Fruit fly (Drosophila melanogaster): ENCODE results near the gene CG34129.

CG34129 gene

dm6 chr3R:26238945-26239344 is 47.9 kb upstream of the CG34129 start (continued):
- no peak for TF ChIP-seq CG6689 (GFP tag; IDR thresholded peaks at IDR 0.05)
- TF ChIP-seq ab (GFP tag; optimal IDR thresholded peaks at IDR 0.05), result no peak
- TF ChIP-seq luna (GFP tag; optimal IDR thresholded peaks at IDR 0.05), result no peak
- peak; percentile 74 for TF ChIP-seq schlank (tag; optimal IDR thresholded peaks at IDR 0.05)
- no peak for TF ChIP-seq sens-2 (GFP tag; IDR thresholded peaks at IDR 0.05)
- TF ChIP-seq CG15696 (tag; optimal IDR thresholded peaks at IDR 0.05), result no peak
- TF ChIP-seq CG4404 (GFP tag; IDR thresholded peaks at IDR 0.05), result no peak
- TF ChIP-seq CG14965 (GFP tag; optimal IDR thresholded peaks at IDR 0.05; ENCODE audit: borderline replicate concordance), result no peak
- peak; percentile 84 for TF ChIP-seq caup (GFP tag; optimal IDR thresholded peaks at IDR 0.05; ENCODE audit: severe bottlenecking)
- no peak for TF ChIP-seq zen (tag; optimal IDR thresholded peaks at IDR 0.05)
- TF ChIP-seq trh (GFP tag; optimal IDR thresholded peaks at IDR 0.05), result peak; percentile 17
- TF ChIP-seq croc (GFP tag; conservative IDR thresholded peaks at IDR 0.05), result no peak
- no peak for TF ChIP-seq pan (optimal IDR thresholded peaks at IDR 0.05)
- TF ChIP-seq pan (GFP tag; optimal IDR thresholded peaks at IDR 0.05 in 1 of 2, IDR thresholded peaks at IDR 0.05 in 1 of 2), result peak in 1 of 2 experiments; percentile 66
- peak; percentile 36 for TF ChIP-seq CG12942 (GFP tag; optimal IDR thresholded peaks at IDR 0.05)
- peak; percentile 15 for TF ChIP-seq CG18476 (GFP tag; optimal IDR thresholded peaks at IDR 0.05)
- TF ChIP-seq CG13296 (GFP tag; optimal IDR thresholded peaks at IDR 0.05), result peak; percentile 63
- peak; percentile 76 for TF ChIP-seq CG12769 (tag; optimal IDR thresholded peaks at IDR 0.05)
- TF ChIP-seq Aef1 (GFP tag; IDR thresholded peaks at IDR 0.05), result no peak
- peak; percentile 1 for TF ChIP-seq kah (GFP tag; optimal IDR thresholded peaks at IDR 0.05)
- TF ChIP-seq sug (tag; optimal IDR thresholded peaks at IDR 0.05), result peak; percentile 31
- TF ChIP-seq psq (GFP tag; optimal IDR thresholded peaks at IDR 0.05), result no peak
- TF ChIP-seq CG30020 (tag; optimal IDR thresholded peaks at IDR 0.05), result no peak
- no peak for TF ChIP-seq cg (GFP tag; optimal IDR thresholded peaks at IDR 0.05)
- peak; percentile 55 for TF ChIP-seq CG6765 (GFP tag; optimal IDR thresholded peaks at IDR 0.05)
- TF ChIP-seq br (optimal IDR thresholded peaks at IDR 0.05), result no peak
- TF ChIP-seq CG7372 (GFP tag; IDR thresholded peaks at IDR 0.05), result no peak
- TF ChIP-seq hb (GFP tag; IDR thresholded peaks at IDR 0.05; ENCODE audit: partially characterized antibody), result no peak
- TF ChIP-seq so (GFP tag; IDR thresholded peaks at IDR 0.05), result no peak
- TF ChIP-seq zfh1 (GFP tag; IDR thresholded peaks at IDR 0.05), result 0 out of 3 replicates have a peak, but pooled peaks have one; percentile 41
- no peak for TF ChIP-seq peb (GFP tag; IDR thresholded peaks at IDR 0.05)
- no peak for TF ChIP-seq NC2α (GFP tag; optimal IDR thresholded peaks at IDR 0.05)
- peak; percentile 48 for TF ChIP-seq CG10979 (tag; optimal IDR thresholded peaks at IDR 0.05)
- TF ChIP-seq CG12744 (GFP tag; optimal IDR thresholded peaks at IDR 0.05), result peak; percentile 35
- peak; percentile 47 for TF ChIP-seq Bdp1 (GFP tag; optimal IDR thresholded peaks at IDR 0.05)
- peak; percentile 5 for TF ChIP-seq CG16863 (GFP tag; optimal IDR thresholded peaks at IDR 0.05)
- no peak for TF ChIP-seq CG13287 (GFP tag; IDR thresholded peaks at IDR 0.05; ENCODE audit: partially characterized antibody)
- TF ChIP-seq dimm (GFP tag; IDR thresholded peaks at IDR 0.05), result 0 out of 2 replicates have a peak, but pooled peaks have one; percentile 36
- TF ChIP-seq gro (GFP tag; optimal IDR thresholded peaks at IDR 0.05), result peak; percentile 60
- peak; percentile 42 for TF ChIP-seq onecut (GFP tag; IDR thresholded peaks at IDR 0.05)
- 0 out of 3 replicates have a peak, but pooled peaks have one; percentile 16 for TF ChIP-seq CG17361 (GFP tag; IDR thresholded peaks at IDR 0.05)
- TF ChIP-seq sna (GFP tag; IDR thresholded peaks at IDR 0.05; ENCODE audit: partially characterized antibody), result no peak
- TF ChIP-seq CG30431 (GFP tag; optimal IDR thresholded peaks at IDR 0.05), result no peak
- TF ChIP-seq ash1 (GFP tag; optimal IDR thresholded peaks at IDR 0.05), result no peak
- no peak for TF ChIP-seq Poxn (GFP tag; IDR thresholded peaks at IDR 0.05)
- peak; percentile 27 for TF ChIP-seq Hey (tag; optimal IDR thresholded peaks at IDR 0.05)
- TF ChIP-seq Mad (GFP tag; optimal IDR thresholded peaks at IDR 0.05), result peak; percentile 10
- TF ChIP-seq dpn (GFP tag; optimal IDR thresholded peaks at IDR 0.05), result peak in 1 of 2 experiments; percentile 41
- TF ChIP-seq CG32772 (GFP tag; IDR thresholded peaks at IDR 0.05), result no peak
- no peak for TF ChIP-seq hbn (GFP tag; IDR thresholded peaks at IDR 0.05; ENCODE audit: partially characterized antibody)
- TF ChIP-seq CG1792 (GFP tag; optimal IDR thresholded peaks at IDR 0.05), result peak; percentile 27
- TF ChIP-seq CTCF (GFP tag; optimal IDR thresholded peaks at IDR 0.05), result no peak
- TF ChIP-seq HLH3B (GFP tag; IDR thresholded peaks at IDR 0.05), result peak; percentile 47; the same call in 1 of the 2 replicates

Measured in whole organism, embryonic.